Worm (Caenorhabditis elegans): ENCODE measurements around the gene K05B2.4.
A peak's percentile ranks its signal among the peaks of the same experiment; 100 is the strongest.

The K05B2.4 gene

DNA sequence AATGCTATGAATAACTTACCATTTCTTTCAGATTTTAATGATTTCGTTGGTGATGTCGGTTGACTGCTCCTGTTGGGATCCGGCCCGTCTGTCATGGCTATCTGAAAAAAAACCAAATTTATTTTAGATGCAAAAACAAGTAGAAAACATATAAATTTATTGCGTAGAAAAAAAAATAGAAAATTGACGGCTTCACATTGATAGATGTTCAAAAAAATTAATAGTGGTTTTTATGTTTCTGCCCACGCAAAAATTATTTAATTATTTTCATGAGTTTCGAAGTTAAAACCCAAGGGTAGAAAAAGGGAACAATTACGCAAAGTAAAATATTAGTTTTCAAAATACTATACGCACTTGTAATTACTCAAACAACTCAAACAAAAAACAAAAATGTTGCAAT lies 8.9 kb upstream of the K05B2.4 start, which contains the start of gene mct-4:
Gene mct-4, minus strand, starts transcription at position 101 of the 400 bp plus-strand sequence.
- TF ChIP-seq nhr-21 (tag; optimal IDR thresholded peaks at IDR 0.05) = no peak
- no peak for TF ChIP-seq nhr-237 (tag; optimal IDR thresholded peaks at IDR 0.05)

- TF ChIP-seq sma-9 (GFP tag; optimal IDR thresholded peaks at IDR 0.05) (no peak), sma-9 (tag; optimal IDR thresholded peaks at IDR 0.05) (no peak), ztf-1 (GFP tag; conservative IDR thresholded peaks at IDR 0.05) (no peak), lsy-2 (tag; optimal IDR thresholded peaks at IDR 0.05) (no peak), nhr-12 (tag; optimal IDR thresholded peaks at IDR 0.05) (no peak), mdl-1 (tag; optimal IDR thresholded peaks at IDR 0.05) (no peak), ZK546.5 (tag; optimal IDR thresholded peaks at IDR 0.05) (no peak), dmd-4 (tag; optimal IDR thresholded peaks at IDR 0.05) (no peak), Y55F3AM.14 (GFP tag; optimal IDR thresholded peaks at IDR 0.05) (no peak), nhr-21 (tag; optimal IDR thresholded peaks at IDR 0.05) (no peak)
Measured at ce11 chrX:4928118-4928517, 7.3 kb upstream of the K05B2.4 start.

DNA sequence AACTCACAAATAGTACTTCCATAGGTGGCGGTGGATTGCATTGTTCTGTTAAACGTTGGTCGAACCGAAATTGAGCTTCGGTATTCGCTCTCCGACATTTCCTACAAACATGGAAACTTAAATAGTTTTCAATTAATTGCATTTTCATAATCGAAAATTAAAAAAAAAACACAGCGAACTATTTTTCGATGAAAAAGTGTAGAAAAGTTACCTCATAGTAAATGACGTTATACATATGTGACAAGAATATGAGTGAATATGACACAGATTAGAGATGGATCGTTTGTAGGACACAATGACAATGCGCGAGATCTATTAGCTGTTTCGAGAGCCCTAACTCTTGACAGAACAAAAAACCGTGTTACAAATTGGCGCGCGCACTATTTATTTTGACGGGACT lies 4.9 kb downstream of the K05B2.4 start, which contains the start of gene ifa-4:
Gene ifa-4, minus strand, starts transcription at position 101 of the 400 bp plus-strand sequence.
- TF ChIP-seq F13H6.1 (tag; optimal IDR thresholded peaks at IDR 0.05) (no peak), egl-27 (tag; optimal IDR thresholded peaks at IDR 0.05) (no peak), unc-55 (GFP tag; optimal IDR thresholded peaks at IDR 0.05) (no peak), snpc-4 (tag; optimal IDR thresholded peaks at IDR 0.05) (no peak), mbf-1 (tag; optimal IDR thresholded peaks at IDR 0.05) (no peak), nhr-21 (tag; optimal IDR thresholded peaks at IDR 0.05) (no peak), ceh-16 (tag; optimal IDR thresholded peaks at IDR 0.05) (no peak), mdl-1 (tag; optimal IDR thresholded peaks at IDR 0.05) (no peak), nhr-237 (tag; optimal IDR thresholded peaks at IDR 0.05) (no peak), lin-13 (GFP tag; optimal IDR thresholded peaks at IDR 0.05) (no peak), lsy-2 (tag; optimal IDR thresholded peaks at IDR 0.05) (no peak)

DNA sequence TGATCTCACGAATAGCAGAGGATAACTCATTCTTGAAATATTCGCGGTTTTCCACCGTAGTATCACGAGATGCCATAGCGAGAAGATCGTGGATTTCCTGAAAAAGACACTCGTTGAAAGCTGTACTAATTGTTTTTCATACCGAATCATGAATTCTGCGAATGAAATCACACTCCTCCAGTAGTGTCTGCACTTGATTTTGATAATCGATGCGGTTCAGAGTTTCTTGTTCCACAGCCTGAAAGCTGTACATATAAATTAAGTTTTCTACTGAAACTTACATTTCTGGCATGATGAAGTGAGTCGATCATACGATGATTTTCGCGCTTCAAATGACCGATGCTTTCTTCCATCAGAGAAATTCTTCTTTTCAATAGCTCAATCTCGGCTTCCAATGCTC lies 6.3 kb downstream of the K05B2.4 start:
- no peak for TF ChIP-seq nhr-6 (tag; optimal IDR thresholded peaks at IDR 0.05)

DNA sequence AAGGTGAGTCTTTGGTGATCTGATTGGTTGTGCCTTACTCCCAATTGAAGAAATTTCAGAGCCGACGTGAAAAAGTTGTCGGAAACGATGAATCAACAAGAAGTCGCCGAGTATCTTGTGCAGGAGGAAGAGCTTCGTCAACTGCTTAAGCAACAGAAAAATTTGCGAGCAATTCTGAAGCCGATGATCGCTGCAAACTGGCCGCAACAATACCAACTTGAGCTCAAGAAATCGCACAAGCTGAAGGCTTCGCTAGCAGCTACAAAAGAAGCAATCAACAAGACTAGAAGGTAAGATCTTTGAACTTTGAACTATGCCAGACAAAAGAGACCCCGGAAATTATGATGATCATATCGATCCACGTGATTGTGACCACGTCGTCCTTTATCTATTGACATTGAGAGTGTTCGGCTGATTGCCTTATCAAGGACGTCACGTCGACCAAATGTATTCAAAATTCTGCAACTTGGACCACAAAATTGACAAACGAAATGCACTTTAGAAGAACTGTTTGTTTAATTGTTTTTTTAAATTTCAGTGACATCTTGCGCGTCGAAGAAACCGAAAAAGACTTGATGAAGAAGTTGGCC lies 9.4 kb downstream of the K05B2.4 start:
- TF ChIP-seq sma-9 (GFP tag; optimal IDR thresholded peaks at IDR 0.05) = peak; percentile 38
- no peak for TF ChIP-seq sma-9 (tag; optimal IDR thresholded peaks at IDR 0.05)
- TF ChIP-seq sma-3 (GFP tag; optimal IDR thresholded peaks at IDR 0.05) = peak; percentile 33
- TF ChIP-seq nhr-25 (tag; optimal IDR thresholded peaks at IDR 0.05) = peak; percentile 26
- no peak for TF ChIP-seq skn-1 (tag; optimal IDR thresholded peaks at IDR 0.05)

DNA sequence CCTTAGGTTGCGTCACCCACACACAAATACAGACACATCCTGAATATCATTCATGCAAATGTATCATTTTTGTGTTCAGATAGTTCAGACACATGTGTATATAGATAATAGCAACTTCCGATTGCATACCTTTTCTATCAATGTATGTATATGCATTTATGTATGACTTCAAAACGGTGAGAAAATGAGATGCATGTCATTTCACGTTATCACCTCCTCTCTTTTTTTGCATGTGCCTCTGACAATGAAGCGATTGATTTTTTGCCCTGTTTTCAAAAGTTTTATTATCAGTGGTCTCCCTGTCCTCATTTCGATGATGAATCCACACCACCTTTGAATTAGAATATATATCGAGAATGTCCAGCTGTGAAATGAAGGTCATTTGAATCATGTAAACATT lies 15.0 kb downstream of the K05B2.4 start, which contains the start of gene K05B2.2:
Gene K05B2.2, plus strand, starts transcription at position 278 of the 400 bp plus-strand sequence.
- TF ChIP-seq alr-1 (tag; optimal IDR thresholded peaks at IDR 0.05) (no peak), nhr-23 (tag; optimal IDR thresholded peaks at IDR 0.05) (no peak), fos-1 (tag; optimal IDR thresholded peaks at IDR 0.05) (peak; percentile 81), crh-2 (tag; optimal IDR thresholded peaks at IDR 0.05) (peak; percentile 25)

- TF ChIP-seq lin-13 (GFP tag; optimal IDR thresholded peaks at IDR 0.05) = no peak
- TF ChIP-seq unc-55 (GFP tag; optimal IDR thresholded peaks at IDR 0.05) = no peak
- TF ChIP-seq skn-1 (tag; optimal IDR thresholded peaks at IDR 0.05) = no peak
- no peak for TF ChIP-seq ztf-1 (GFP tag; conservative IDR thresholded peaks at IDR 0.05)
- TF ChIP-seq alr-1 (tag; optimal IDR thresholded peaks at IDR 0.05) = no peak
- TF ChIP-seq R02D3.7 (tag; optimal IDR thresholded peaks at IDR 0.05) = no peak
Measured at ce11 chrX:4902376-4902775, 18.4 kb downstream of the K05B2.4 start.

ce11 chrX:4901974-4902373 lies 18.8 kb downstream of the K05B2.4 start:
- no peak for TF ChIP-seq nhr-237 (tag; optimal IDR thresholded peaks at IDR 0.05)
- peak; percentile 17 for TF ChIP-seq sma-9 (GFP tag; optimal IDR thresholded peaks at IDR 0.05)
- TF ChIP-seq sma-9 (tag; optimal IDR thresholded peaks at IDR 0.05) = no peak
- TF ChIP-seq peb-1 (tag; optimal IDR thresholded peaks at IDR 0.05) = no peak
- no peak for TF ChIP-seq gmeb-1 (tag; optimal IDR thresholded peaks at IDR 0.05)
- TF ChIP-seq nhr-129 (tag; optimal IDR thresholded peaks at IDR 0.05) = no peak
- TF ChIP-seq Y55F3AM.14 (GFP tag; optimal IDR thresholded peaks at IDR 0.05) = no peak
- TF ChIP-seq zag-1 (tag; optimal IDR thresholded peaks at IDR 0.05) = peak; percentile 26
- TF ChIP-seq mab-5 (tag; optimal IDR thresholded peaks at IDR 0.05) = no peak
- TF ChIP-seq R02D3.7 (tag; optimal IDR thresholded peaks at IDR 0.05) = no peak
- TF ChIP-seq ztf-4 (tag; optimal IDR thresholded peaks at IDR 0.05) = no peak
- no peak for TF ChIP-seq ceh-82 (tag; optimal IDR thresholded peaks at IDR 0.05)
- TF ChIP-seq alr-1 (tag; optimal IDR thresholded peaks at IDR 0.05) = no peak
- TF ChIP-seq lin-11 (tag; optimal IDR thresholded peaks at IDR 0.05) = no peak
- no peak for TF ChIP-seq ztf-11 (tag; optimal IDR thresholded peaks at IDR 0.05)
- TF ChIP-seq nhr-11 (tag; optimal IDR thresholded peaks at IDR 0.05) = no peak
- TF ChIP-seq sem-4 (tag; optimal IDR thresholded peaks at IDR 0.05) = no peak
- TF ChIP-seq sma-3 (GFP tag; optimal IDR thresholded peaks at IDR 0.05) = no peak
- TF ChIP-seq elt-3 (tag; optimal IDR thresholded peaks at IDR 0.05) = no peak

All from whole organism, L2 larva.